Worm (Caenorhabditis elegans) whole organism, midembryonic: ENCODE results near the gene ugt-46.

Source experiments
- flt-1 ChIP-seq: fragments of 200-800 bp; sonication (Bioruptor generic); IDR thresholded peaks from 2 replicates; pipeline ENCODE4 v1.3.6; 2022; ENCODE audit warnings: missing genetic modification characterization, missing compliant biosample characterization
- tab-1 ChIP-seq: fragments of 200-800 bp; sonication (Bioruptor generic); IDR thresholded peaks from 2 replicates; pipeline ENCODE4 v1.3.6; 2022; ENCODE audit warnings: missing genetic modification characterization, missing compliant biosample characterization

- no peak for TF ChIP-seq flt-1 (GFP tag; lab: Robert Waterston, UW)
- TF ChIP-seq tab-1 (GFP tag; lab: Robert Waterston, UW) = no peak
These were observed 12.7 kb upstream of the ugt-46 start, which contains the start of gene F28C10.1 for ce11 chrX:542807-543206.
